Fruit fly (Drosophila melanogaster) whole organism, embryonic: ENCODE results near the gene Cpr31A.

Source experiments
- Atf-2 ChIP-seq: fragments of 200-800 bp; sonication (Bioruptor generic); optimal IDR thresholded peaks from 2 replicates; lab custom pipeline; 2016; ENCODE audit warnings: missing biosample characterization, missing genetic modification characterization
- Awh ChIP-seq: fragments of 200-800 bp; sonication (Bioruptor generic); IDR thresholded peaks from 2 replicates; pipeline ENCODE4, ENCODE4 v1.3.6; 2022; ENCODE audit warnings: missing biosample characterization, missing genetic modification characterization
- Blimp-1 ChIP-seq: fragments of 200-800 bp; sonication (Bioruptor generic); optimal IDR thresholded peaks from 3 replicates; lab custom pipeline; 2018; ENCODE audit warnings: missing biosample characterization, missing genetic modification characterization, mild to moderate bottlenecking, moderate library complexity, missing genetic modification reagents
- CG10654 ChIP-seq: fragments of 200-800 bp; sonication (Bioruptor generic); optimal IDR thresholded peaks from 2 replicates; lab custom pipeline; 2016; ENCODE audit warnings: missing biosample characterization, missing genetic modification characterization
- CG12219 ChIP-seq: fragments of 200-800 bp; sonication (Bioruptor generic); optimal IDR thresholded peaks from 3 replicates; lab custom pipeline; 2018; ENCODE audit warnings: missing biosample characterization, mild to moderate bottlenecking, missing genetic modification characterization
- CG12942 ChIP-seq: fragments of 200-800 bp; sonication (Bioruptor generic); optimal IDR thresholded peaks from 3 replicates; lab custom pipeline; 2016; ENCODE audit warnings: missing biosample characterization, missing genetic modification characterization
- CG14667 ChIP-seq: fragments of 200-800 bp; sonication (Bioruptor generic); IDR thresholded peaks from 2 replicates; pipeline ENCODE4 v1.3.6; 2022; ENCODE audit warnings: missing biosample characterization, missing genetic modification characterization
- CG15479 ChIP-seq: fragments of 200-800 bp; sonication (Bioruptor generic); optimal IDR thresholded peaks from 3 replicates; lab custom pipeline; 2019; ENCODE audit warnings: missing biosample characterization, mild to moderate bottlenecking, missing genetic modification characterization, moderate library complexity
- CG17385 ChIP-seq: fragments of 200-800 bp; sonication (Bioruptor generic); optimal IDR thresholded peaks from 3 replicates; lab custom pipeline; 2018; ENCODE audit warnings: missing biosample characterization, mild to moderate bottlenecking, missing genetic modification characterization
- CG30403 ChIP-seq: fragments of 200-800 bp; sonication (Bioruptor generic); optimal IDR thresholded peaks from 3 replicates; lab custom pipeline; 2016; ENCODE audit warnings: missing biosample characterization, missing genetic modification characterization
- CG31224 ChIP-seq: fragments of 200-800 bp; sonication (Bioruptor generic); IDR thresholded peaks from 2 replicates; pipeline ENCODE4 v1.3.6; 2022; ENCODE audit warnings: missing biosample characterization, missing genetic modification characterization
- CG32772 ChIP-seq: fragments of 200-800 bp; sonication (Bioruptor generic); IDR thresholded peaks from 2 replicates; pipeline ENCODE4 v1.3.6; 2022; ENCODE audit warnings: missing biosample characterization, missing genetic modification characterization
- CG34422 ChIP-seq: fragments of 200-800 bp; sonication (Bioruptor generic); IDR thresholded peaks from 3 replicates; pipeline ENCODE4 v1.3.6; 2022; ENCODE audit warnings: missing biosample characterization, missing genetic modification characterization
- CG4820 ChIP-seq: fragments of 200-800 bp; sonication (Bioruptor generic); optimal IDR thresholded peaks from 3 replicates; lab custom pipeline; 2016; ENCODE audit warnings: missing biosample characterization, missing genetic modification characterization
- CG7928 ChIP-seq: fragments of 200-800 bp; sonication (Bioruptor generic); optimal IDR thresholded peaks from 2 replicates; lab custom pipeline; 2017; ENCODE audit warnings: missing biosample characterization, mild to moderate bottlenecking, missing genetic modification characterization
- CTCF ChIP-seq: fragments of 200-800 bp; sonication (Bioruptor generic); optimal IDR thresholded peaks from 2 replicates; lab custom pipeline; 2017; ENCODE audit warnings: missing biosample characterization, mild to moderate bottlenecking, missing genetic modification characterization, moderate library complexity
- Camta ChIP-seq: fragments of 200-800 bp; sonication (Bioruptor generic); optimal IDR thresholded peaks from 2 replicates; lab custom pipeline; 2016; ENCODE audit warnings: missing biosample characterization, missing genetic modification characterization
- Dll ChIP-seq: fragments of 200-800 bp; sonication (Bioruptor generic); IDR thresholded peaks from 4 replicates; pipeline ENCODE4 v1.3.6; 2022; ENCODE audit warnings: missing biosample characterization, missing genetic modification characterization; ENCODE audit not compliant: partially characterized antibody
- Drgx ChIP-seq: fragments of 200-800 bp; sonication (Bioruptor generic); IDR thresholded peaks from 2 replicates; pipeline ENCODE4 v1.3.6; 2022; ENCODE audit warnings: missing biosample characterization, missing genetic modification characterization
- Fer2 ChIP-seq: fragments of 200-800 bp; sonication (Bioruptor generic); optimal IDR thresholded peaks from 2 replicates; lab custom pipeline; 2018; ENCODE audit warnings: missing biosample characterization, mild to moderate bottlenecking, missing genetic modification characterization, moderate library complexity
- Gsc ChIP-seq: fragments of 200-800 bp; sonication (Bioruptor generic); IDR thresholded peaks from 2 replicates; pipeline ENCODE4 v1.3.6; 2022; ENCODE audit warnings: missing biosample characterization, missing genetic modification characterization
- HLH3B ChIP-seq: fragments of 200-800 bp; sonication (Bioruptor generic); IDR thresholded peaks from 2 replicates; pipeline ENCODE4 v1.3.6; 2022; ENCODE audit warnings: missing biosample characterization, missing genetic modification characterization
- HLHmδ ChIP-seq: fragments of 200-800 bp; sonication (Bioruptor generic); optimal IDR thresholded peaks from 2 replicates; lab custom pipeline; 2018; ENCODE audit warnings: missing biosample characterization, mild to moderate bottlenecking, missing genetic modification characterization, moderate library complexity
- Hmx ChIP-seq: fragments of 200-800 bp; sonication (Bioruptor generic); optimal IDR thresholded peaks from 2 replicates; lab custom pipeline; 2016; ENCODE audit warnings: missing biosample characterization, missing genetic modification characterization
- Lpt ChIP-seq: fragments of >200 bp; optimal IDR thresholded peaks from 2 replicates; lab custom pipeline; 2018; ENCODE audit warnings: missing biosample characterization, missing genetic modification characterization
- Oaz ChIP-seq: fragments of 200-800 bp; sonication (Bioruptor generic); IDR thresholded peaks from 2 replicates; pipeline ENCODE4 v1.3.6; 2022; ENCODE audit warnings: missing biosample characterization, missing genetic modification characterization
- Scr ChIP-seq: fragments of 200-800 bp; sonication (Bioruptor generic); IDR thresholded peaks from 2 replicates; pipeline ENCODE4 v1.3.6; 2022; ENCODE audit warnings: missing biosample characterization, missing genetic modification characterization; ENCODE audit not compliant: partially characterized antibody
- Spps ChIP-seq: fragments of 200-800 bp; sonication (Bioruptor generic); optimal IDR thresholded peaks from 2 replicates; lab custom pipeline; 2018; ENCODE audit warnings: missing biosample characterization, mild to moderate bottlenecking, missing genetic modification characterization
- ac ChIP-seq: fragments of 200-800 bp; sonication (Bioruptor generic); optimal IDR thresholded peaks from 3 replicates; lab custom pipeline; 2017; ENCODE audit warnings: missing biosample characterization, mild to moderate bottlenecking, missing genetic modification characterization
- ap ChIP-seq: fragments of 200-800 bp; sonication (Bioruptor generic); IDR thresholded peaks from 2 replicates; pipeline ENCODE4 v1.3.6; 2022; ENCODE audit warnings: missing biosample characterization, missing genetic modification characterization
- chinmo ChIP-seq: fragments of 200-800 bp; sonication (Bioruptor generic); IDR thresholded peaks from 4 replicates; pipeline ENCODE4 v1.3.6; 2022; ENCODE audit warnings: missing biosample characterization, missing genetic modification characterization; ENCODE audit not compliant: partially characterized antibody
- chm ChIP-seq: fragments of 200-800 bp; sonication (Bioruptor generic); IDR thresholded peaks from 2 replicates; pipeline ENCODE4 v1.3.6; 2022; ENCODE audit warnings: missing biosample characterization, missing genetic modification characterization
- crc ChIP-seq: fragments of 200-800 bp; sonication (Bioruptor generic); optimal IDR thresholded peaks from 2 replicates; lab custom pipeline; 2016; ENCODE audit warnings: missing biosample characterization, missing genetic modification characterization
- cwo ChIP-seq: fragments of 200-800 bp; sonication (Bioruptor generic); optimal IDR thresholded peaks from 3 replicates; lab custom pipeline; 2017; ENCODE audit warnings: missing biosample characterization, missing genetic modification characterization, mild to moderate bottlenecking, moderate library complexity, missing genetic modification reagents
- da ChIP-seq: fragments of 200-800 bp; sonication (Bioruptor generic); optimal IDR thresholded peaks from 2 replicates; lab custom pipeline; 2016; ENCODE audit warnings: missing biosample characterization, missing genetic modification characterization
- dmrt11E ChIP-seq: fragments of 200-800 bp; sonication (Bioruptor generic); optimal IDR thresholded peaks from 3 replicates; lab custom pipeline; 2018; ENCODE audit warnings: missing biosample characterization, mild to moderate bottlenecking, missing genetic modification characterization, moderate library complexity
- dysf ChIP-seq: fragments of 200-800 bp; sonication (Bioruptor generic); IDR thresholded peaks from 3 replicates; pipeline ENCODE4 v1.3.6; 2022; ENCODE audit warnings: missing biosample characterization, missing genetic modification characterization
- ems ChIP-seq: fragments of 200-800 bp; sonication (Bioruptor generic); optimal IDR thresholded peaks from 3 replicates; lab custom pipeline; 2016; ENCODE audit warnings: missing biosample characterization, missing genetic modification characterization
- ewg ChIP-seq: fragments of 200-800 bp; sonication (Bioruptor generic); optimal IDR thresholded peaks from 3 replicates; lab custom pipeline; 2017; ENCODE audit warnings: mild to moderate bottlenecking, missing biosample characterization, missing genetic modification reagents, missing genetic modification characterization
- ftz-f1 ChIP-seq: fragments of 200-800 bp; sonication (Bioruptor generic); optimal IDR thresholded peaks from 2 replicates; lab custom pipeline; 2016; ENCODE audit warnings: missing biosample characterization, missing genetic modification characterization
- gem ChIP-seq: fragments of 200-800 bp; sonication (Bioruptor generic); optimal IDR thresholded peaks from 2 replicates; lab custom pipeline; 2019; ENCODE audit warnings: missing biosample characterization, mild to moderate bottlenecking, missing genetic modification characterization, moderate library complexity
- kni ChIP-seq: fragments of 200-800 bp; sonication (Bioruptor generic); optimal IDR thresholded peaks from 3 replicates; lab custom pipeline; 2017; ENCODE audit warnings: mild to moderate bottlenecking, missing biosample characterization, missing genetic modification reagents, missing genetic modification characterization
- lbe ChIP-seq: fragments of 200-800 bp; sonication (Bioruptor generic); optimal IDR thresholded peaks from 2 replicates; lab custom pipeline; 2016; ENCODE audit warnings: missing biosample characterization, mild to moderate bottlenecking, missing genetic modification characterization
- lola ChIP-seq, 3 experiments: fragments of >200 bp in 2 of 3; fragments of 200-800 bp in 1 of 3; sonication (Bioruptor generic) in 1 of 3; optimal IDR thresholded peaks; 2 replicates each; lab custom pipeline; 2017 to 2019; ENCODE audit warnings: missing biosample characterization in 3 of 3, missing genetic modification characterization in 3 of 3, mild to moderate bottlenecking in 1 of 3, moderate library complexity in 1 of 3
- nom ChIP-seq: fragments of 200-800 bp; sonication (Bioruptor generic); optimal IDR thresholded peaks from 2 replicates; lab custom pipeline; 2017; ENCODE audit warnings: missing biosample characterization, missing genetic modification characterization, mild to moderate bottlenecking, moderate library complexity, missing genetic modification reagents
- stwl ChIP-seq: fragments of 200-800 bp; sonication (Bioruptor generic); optimal IDR thresholded peaks from 3 replicates; lab custom pipeline; 2018; ENCODE audit warnings: missing biosample characterization, mild to moderate bottlenecking, missing genetic modification characterization, moderate library complexity
- wek ChIP-seq: fragments of 200-800 bp; sonication (Bioruptor generic); optimal IDR thresholded peaks from 3 replicates; lab custom pipeline; 2018; ENCODE audit warnings: missing biosample characterization, mild to moderate bottlenecking, missing genetic modification characterization, moderate library complexity
- zfh2 ChIP-seq: fragments of 200-800 bp; sonication (Bioruptor generic); optimal IDR thresholded peaks from 2 replicates; lab custom pipeline; 2016; ENCODE audit warnings: missing biosample characterization, missing genetic modification characterization

Cpr31A gene

dm6 chr2L:10053583-10054263 lies at the start of gene Cpr31A:
Cpr31A (plus strand) TSS chr2L:10054213.
- no peak for TF ChIP-seq ac (GFP tag; lab: Kevin White, UChicago)
- peak; percentile 65 for TF ChIP-seq Blimp-1 (GFP tag; lab: Kevin White, UChicago)
- TF ChIP-seq CG12942 (GFP tag; lab: Kevin White, UChicago): no peak
- TF ChIP-seq CG32772 (GFP tag; lab: Robert Waterston, UW): peak; percentile 33; the same call in 1 of the 2 replicates
- TF ChIP-seq Awh (GFP tag; lab: Robert Waterston, UW): peak; percentile 8; the same call in 1 of the 2 replicates
- peak; percentile 70 for TF ChIP-seq ewg (GFP tag; lab: Kevin White, UChicago)
- peak; percentile 83 for TF ChIP-seq CTCF (GFP tag; lab: Kevin White, UChicago)
- no peak for TF ChIP-seq CG31224 (GFP tag; lab: Robert Waterston, UW)
- TF ChIP-seq, all 482 proteins: peak for 5

- TF ChIP-seq da (GFP tag; lab: Kevin White, UChicago): no peak
- no peak for TF ChIP-seq Atf-2 (GFP tag; lab: Kevin White, UChicago)
- TF ChIP-seq CG30403 (GFP tag; lab: Kevin White, UChicago): no peak
- TF ChIP-seq Fer2 (tag; lab: Kevin White, UChicago): no peak
- TF ChIP-seq wek: peak; percentile 15
- TF ChIP-seq chm (GFP tag; lab: Robert Waterston, UW): peak; percentile 63
- TF ChIP-seq CG7928 (GFP tag; lab: Kevin White, UChicago): no peak
- TF ChIP-seq cwo (GFP tag; lab: Kevin White, UChicago): no peak
- TF ChIP-seq Lpt (GFP tag; lab: Kevin White, UChicago): no peak
- no peak for TF ChIP-seq Hmx
- no peak for TF ChIP-seq lola (GFP tag; optimal IDR thresholded peaks at IDR 0.05; lab: Kevin White, UChicago)
- TF ChIP-seq HLH3B (GFP tag; lab: Robert Waterston, UW): no peak; the same call in 1 of the 2 replicates
- TF ChIP-seq CG12219 (GFP tag; lab: Kevin White, UChicago): no peak
- TF ChIP-seq chinmo (GFP tag; lab: Robert Waterston, UW): 0 out of 4 replicates have a peak, but pooled peaks have one; percentile 11
- TF ChIP-seq dmrt11E (tag; lab: Kevin White, UChicago): no peak
- TF ChIP-seq stwl (tag; lab: Kevin White, UChicago): no peak
- TF ChIP-seq CG15479 (GFP tag; lab: Kevin White, UChicago): no peak
- no peak for TF ChIP-seq ems
- TF ChIP-seq Scr (GFP tag; lab: Robert Waterston, UW): peak; percentile 17; the same call in 1 of the 2 replicates
- no peak for TF ChIP-seq CG17385 (GFP tag; lab: Kevin White, UChicago)
- TF ChIP-seq Gsc (GFP tag; lab: Robert Waterston, UW): no peak
- no peak for TF ChIP-seq lbe (GFP tag; lab: Kevin White, UChicago)
- TF ChIP-seq kni (GFP tag; lab: Kevin White, UChicago): peak; percentile 58
- TF ChIP-seq ftz-f1 (GFP tag; lab: Kevin White, UChicago): no peak
- TF ChIP-seq Oaz: no peak
- TF ChIP-seq HLHmδ (GFP tag; lab: Kevin White, UChicago): peak; percentile 67
- TF ChIP-seq nom (GFP tag; lab: Kevin White, UChicago): peak; percentile 42
- no peak for TF ChIP-seq Camta (GFP tag; lab: Kevin White, UChicago)
- no peak for TF ChIP-seq gem (tag; lab: Kevin White, UChicago)
- no peak for TF ChIP-seq CG14667
- peak; percentile 18; the same call in 1 of the 2 replicates for TF ChIP-seq Drgx (GFP tag; lab: Robert Waterston, UW)
- no peak for TF ChIP-seq CG10654
- no peak for TF ChIP-seq CG34422 (GFP tag; lab: Robert Waterston, UW)
- no peak for TF ChIP-seq dysf (GFP tag; lab: Robert Waterston, UW)
- 0 out of 4 replicates have a peak, but pooled peaks have one; percentile 11 for TF ChIP-seq Dll (GFP tag; lab: Robert Waterston, UW)
- no peak for TF ChIP-seq CG4820
- TF ChIP-seq Spps (tag; lab: Kevin White, UChicago): no peak
- no peak for TF ChIP-seq ap (GFP tag; lab: Robert Waterston, UW)
- TF ChIP-seq crc: no peak
- TF ChIP-seq zfh2 (GFP tag; lab: Kevin White, UChicago): no peak
These were observed 49.4 kb upstream of the Cpr31A start for dm6 chr2L:10004574-10004973.
